Worm (Caenorhabditis elegans) whole organism, L1 larva: Measurements from ENCODE around the gene xbx-4.
A peak's percentile ranks its signal among the peaks of the same experiment; 100 is the strongest.

Source experiments
- F16B12.6 ChIP-seq: fragments of 150-350 bp; optimal IDR thresholded peaks from 2 replicates; lab custom pipeline; 2014; ENCODE audit warnings: missing biosample characterization, missing genetic modification characterization
- aha-1 ChIP-seq: fragments of 150-350 bp; optimal IDR thresholded peaks from 2 replicates; lab custom pipeline; 2014; ENCODE audit warnings: missing biosample characterization, missing genetic modification characterization
- ama-1 ChIP-seq: fragments of 150-350 bp; optimal IDR thresholded peaks from 2 replicates; lab custom pipeline; 2014
- blmp-1 ChIP-seq: fragments of 150-350 bp; optimal IDR thresholded peaks from 2 replicates; lab custom pipeline; 2014; ENCODE audit warnings: missing biosample characterization, missing genetic modification characterization
- efl-1 ChIP-seq, 4 experiments: fragments of 150-350 bp; optimal IDR thresholded peaks in 3 of 4; peaks in 1 of 4; 1 replicate in 1 of 4; 2 replicates in 3 of 4; lab custom pipeline; 2014; ENCODE audit warnings: missing biosample characterization in 2 of 4, missing genetic modification characterization in 2 of 4, missing genetic modification reagents in 2 of 4
- efl-3 ChIP-seq: fragments of 200-800 bp; sonication (Bioruptor generic); optimal IDR thresholded peaks from 2 replicates; lab custom pipeline; 2018; ENCODE audit warnings: mild to moderate bottlenecking, missing genetic modification characterization, missing compliant biosample characterization
- egl-13 ChIP-seq: sonication (generic microtip); optimal IDR thresholded peaks from 2 replicates; lab custom pipeline; 2016; ENCODE audit warnings: missing genotype, missing genetic modification reagents, missing genetic modification characterization, missing compliant biosample characterization
- elt-3 ChIP-seq, 6 experiments: fragments of 150-350 bp in 1 of 6; sonication (generic microtip); optimal IDR thresholded peaks; 2 replicates each; lab custom pipeline; 2017 to 2018; ENCODE audit warnings: missing biosample characterization in 6 of 6, missing genetic modification characterization in 6 of 6, inconsistent platforms in 1 of 6
- grh-1 ChIP-seq: fragments of 200-800 bp; sonication (Bioruptor generic); IDR thresholded peaks from 2 replicates; pipeline ENCODE4 v1.3.6; 2022; ENCODE audit warnings: missing genetic modification reagents, missing genetic modification characterization, missing compliant biosample characterization
- hlh-17 ChIP-seq: fragments of 200-800 bp; sonication (Bioruptor generic); optimal IDR thresholded peaks from 2 replicates; lab custom pipeline; 2018; ENCODE audit warnings: missing genetic modification characterization, mild to moderate bottlenecking, missing compliant biosample characterization, moderate library complexity, borderline replicate concordance
- hpl-2 ChIP-seq: fragments of 150-350 bp; optimal IDR thresholded peaks from 2 replicates; lab custom pipeline; 2014; ENCODE audit warnings: missing biosample characterization, missing genetic modification reagents, missing genetic modification characterization
- jun-1 ChIP-seq: fragments of 150-350 bp; optimal IDR thresholded peaks from 2 replicates; lab custom pipeline; 2014; ENCODE audit warnings: missing biosample characterization, missing genetic modification reagents, missing genetic modification characterization
- lin-14 ChIP-seq: fragments of 200-800 bp; sonication (Bioruptor generic); optimal IDR thresholded peaks from 2 replicates; lab custom pipeline; 2018; ENCODE audit warnings: mild to moderate bottlenecking, missing genetic modification characterization, moderate library complexity, missing compliant biosample characterization
- lin-35 ChIP-seq, 2 experiments: fragments of 150-350 bp; optimal IDR thresholded peaks; 2 replicates each; lab custom pipeline; 2014; ENCODE audit warnings: missing biosample characterization in 2 of 2, missing genetic modification characterization in 2 of 2, missing genetic modification reagents in 2 of 2
- lsy-2 ChIP-seq, 2 experiments: fragments of 150-350 bp; optimal IDR thresholded peaks; 2 replicates each; lab custom pipeline; 2014; ENCODE audit warnings: missing biosample characterization in 2 of 2, missing genetic modification characterization in 2 of 2
- mdl-1 ChIP-seq, 2 experiments: fragments of 150-350 bp; optimal IDR thresholded peaks; 2 replicates each; lab custom pipeline; 2014 to 2017; ENCODE audit warnings: missing biosample characterization in 2 of 2, missing genetic modification characterization in 2 of 2, inconsistent platforms in 1 of 2
- mef-2 ChIP-seq: fragments of 150-350 bp; optimal IDR thresholded peaks from 2 replicates; lab custom pipeline; 2014; ENCODE audit warnings: missing biosample characterization, missing genetic modification characterization
- mep-1 ChIP-seq: fragments of 150-350 bp; optimal IDR thresholded peaks from 2 replicates; lab custom pipeline; 2014; ENCODE audit warnings: missing biosample characterization, missing genetic modification characterization
- nhr-11 ChIP-seq: fragments of 150-350 bp; optimal IDR thresholded peaks from 2 replicates; lab custom pipeline; 2014; ENCODE audit warnings: missing biosample characterization, missing genetic modification characterization
- nhr-12 ChIP-seq: sonication (generic microtip); optimal IDR thresholded peaks from 2 replicates; lab custom pipeline; 2017; ENCODE audit warnings: missing biosample characterization, missing genetic modification characterization
- nhr-19 ChIP-seq: fragments of 200-800 bp; sonication (Bioruptor generic); conservative IDR thresholded peaks from 2 replicates; pipeline ENCODE4 v1.3.6; 2022; ENCODE audit warnings: missing genetic modification characterization, missing compliant biosample characterization
- nhr-20 ChIP-seq: sonication (generic microtip); optimal IDR thresholded peaks from 2 replicates; lab custom pipeline; 2016; ENCODE audit warnings: mild to moderate bottlenecking, missing genetic modification characterization, missing compliant biosample characterization
- nhr-28 ChIP-seq: fragments of 150-350 bp; optimal IDR thresholded peaks from 2 replicates; lab custom pipeline; 2014; ENCODE audit warnings: missing biosample characterization, missing genetic modification characterization
- nhr-47 ChIP-seq: sonication (generic microtip); optimal IDR thresholded peaks from 2 replicates; lab custom pipeline; 2016; ENCODE audit warnings: mild to moderate bottlenecking, missing genetic modification characterization, moderate library complexity, missing compliant biosample characterization
- nhr-71 ChIP-seq: sonication (generic microtip); optimal IDR thresholded peaks from 2 replicates; lab custom pipeline; 2016; ENCODE audit warnings: mild to moderate bottlenecking, missing genetic modification characterization, moderate library complexity, missing compliant biosample characterization
- nhr-76 ChIP-seq: sonication (generic microtip); optimal IDR thresholded peaks from 2 replicates; lab custom pipeline; 2017; ENCODE audit warnings: missing biosample characterization, missing genetic modification characterization
- nhr-85 ChIP-seq: sonication (generic microtip); peaks from one replicate; lab custom pipeline; 2016; ENCODE audit warnings: missing genetic modification characterization, inconsistent platforms, missing compliant biosample characterization
- nhr-90 ChIP-seq: sonication (generic microtip); optimal IDR thresholded peaks from 2 replicates; lab custom pipeline; 2016; ENCODE audit warnings: mild to moderate bottlenecking, missing genetic modification characterization, missing compliant biosample characterization; ENCODE audit not compliant: poor library complexity
- pax-3 ChIP-seq: fragments of 200-800 bp; sonication (Bioruptor generic); optimal IDR thresholded peaks from 2 replicates; lab custom pipeline; 2018; ENCODE audit warnings: mild to moderate bottlenecking, missing genetic modification characterization, moderate library complexity, missing compliant biosample characterization
- skn-1 ChIP-seq: fragments of 150-350 bp; optimal IDR thresholded peaks from 2 replicates; lab custom pipeline; 2014; ENCODE audit warnings: missing biosample characterization, missing genetic modification characterization
- snpc-4 ChIP-seq: fragments of 150-350 bp; optimal IDR thresholded peaks from 2 replicates; lab custom pipeline; 2014; ENCODE audit warnings: missing biosample characterization, missing genetic modification characterization
- snu-23 ChIP-seq: sonication (generic microtip); optimal IDR thresholded peaks from 2 replicates; lab custom pipeline; 2016; ENCODE audit warnings: missing genetic modification characterization, missing compliant biosample characterization
- sox-4 ChIP-seq: sonication (generic microtip); optimal IDR thresholded peaks from 2 replicates; lab custom pipeline; 2016; ENCODE audit warnings: missing genetic modification characterization, missing compliant biosample characterization
- sptf-1 ChIP-seq: fragments of 150-350 bp; optimal IDR thresholded peaks from 2 replicates; lab custom pipeline; 2014; ENCODE audit warnings: missing biosample characterization, missing genetic modification characterization
- sup-37 ChIP-seq: fragments of 200-800 bp; sonication (Bioruptor generic); optimal IDR thresholded peaks from 2 replicates; lab custom pipeline; 2018; ENCODE audit warnings: mild to moderate bottlenecking, missing genetic modification characterization, missing compliant biosample characterization
- tbx-2 ChIP-seq: sonication (generic microtip); optimal IDR thresholded peaks from 2 replicates; lab custom pipeline; 2016; ENCODE audit warnings: missing genetic modification characterization, missing compliant biosample characterization
- tlp-1 ChIP-seq: fragments of 150-350 bp; optimal IDR thresholded peaks from 2 replicates; lab custom pipeline; 2014; ENCODE audit warnings: missing biosample characterization, missing genetic modification characterization
- unc-130 ChIP-seq: fragments of 150-350 bp; optimal IDR thresholded peaks from 2 replicates; lab custom pipeline; 2017; ENCODE audit warnings: missing biosample characterization, missing genetic modification characterization, inconsistent platforms
- unc-30 ChIP-seq: sonication (generic microtip); optimal IDR thresholded peaks from 2 replicates; lab custom pipeline; 2017; ENCODE audit warnings: missing biosample characterization, missing genetic modification characterization
- vab-15 ChIP-seq: sonication (generic microtip); optimal IDR thresholded peaks from 2 replicates; lab custom pipeline; 2017; ENCODE audit warnings: missing genotype, mild to moderate bottlenecking, missing genetic modification characterization, missing compliant biosample characterization
- xbp-1 ChIP-seq: sonication (generic microtip); optimal IDR thresholded peaks from 2 replicates; lab custom pipeline; 2016; ENCODE audit warnings: missing genetic modification characterization, missing compliant biosample characterization
- zip-4 ChIP-seq: fragments of 200-800 bp; sonication (Bioruptor generic); optimal IDR thresholded peaks from 2 replicates; lab custom pipeline; 2018; ENCODE audit warnings: mild to moderate bottlenecking, missing genetic modification characterization, moderate library complexity, missing compliant biosample characterization

xbx-4 gene

ce11 chrIV:2083146-2083545, 31.3 kb upstream of the xbx-4 start:
- no peak for TF ChIP-seq F16B12.6 (tag; lab: Kevin White, UChicago)
- TF ChIP-seq nhr-90 (tag; lab: Kevin White, UChicago): peak; percentile 30
- no peak for TF ChIP-seq skn-1 (tag; lab: Kevin White, UChicago)
- TF ChIP-seq nhr-12 (tag; lab: Kevin White, UChicago): no peak
- TF ChIP-seq blmp-1 (tag; lab: Kevin White, UChicago): no peak
- TF ChIP-seq grh-1 (GFP tag; lab: Robert Waterston, UW): peak; percentile 33; the same call in 1 of the 2 replicates
- TF ChIP-seq nhr-85: peak; percentile 89
- no peak for TF ChIP-seq jun-1
- TF ChIP-seq nhr-19 (GFP tag; lab: Robert Waterston, UW): no peak
- TF ChIP-seq mep-1 (tag; lab: Kevin White, UChicago): no peak
- TF ChIP-seq mdl-1 (tag; optimal IDR thresholded peaks at IDR 0.05; lab: Kevin White, UChicago): peak in 1 of 2 experiments; percentile 35
- no peak for TF ChIP-seq nhr-76 (tag; lab: Kevin White, UChicago)
- TF ChIP-seq nhr-11: no peak
- TF ChIP-seq lin-35 (GFP tag; optimal IDR thresholded peaks at IDR 0.05; lab: Kevin White, UChicago): peak in 1 of 2 experiments; percentile 38
- peak; percentile 52 for TF ChIP-seq snu-23
- peak in 5 of 6 experiments; percentile 13 to 73 (median 59) for TF ChIP-seq elt-3 (tag; optimal IDR thresholded peaks at IDR 0.05; lab: Kevin White, UChicago)
- TF ChIP-seq lin-14 (GFP tag; lab: Kevin White, UChicago): peak; percentile 75
- no peak for TF ChIP-seq nhr-47 (tag; lab: Kevin White, UChicago)
- peak; percentile 38 for TF ChIP-seq nhr-71
- no peak for TF ChIP-seq xbp-1
- TF ChIP-seq lsy-2 (tag; optimal IDR thresholded peaks at IDR 0.05; lab: Kevin White, UChicago): peak in 1 of 2 experiments; percentile 40
- peak; percentile 52 for TF ChIP-seq nhr-20 (tag; lab: Kevin White, UChicago)
- TF ChIP-seq snpc-4 (tag; lab: Kevin White, UChicago): no peak
- TF ChIP-seq unc-130: peak; percentile 1
- TF ChIP-seq vab-15 (tag; lab: Kevin White, UChicago): peak; percentile 88
- TF ChIP-seq sox-4 (tag; lab: Kevin White, UChicago): no peak
- no peak for TF ChIP-seq sptf-1
- peak in 1 of 2 experiments; percentile 14 for TF ChIP-seq efl-1 (optimal IDR thresholded peaks at IDR 0.05; lab: Kevin White, UChicago)
- no peak for TF ChIP-seq efl-1 (GFP tag; optimal IDR thresholded peaks at IDR 0.05 in 1 of 2; lab: Kevin White, UChicago)
- TF ChIP-seq egl-13 (tag; lab: Kevin White, UChicago): no peak
- no peak for TF ChIP-seq hpl-2 (GFP tag; lab: Kevin White, UChicago)
- no peak for TF ChIP-seq tlp-1 (tag; lab: Kevin White, UChicago)
- no peak for TF ChIP-seq zip-4
- TF ChIP-seq tbx-2: no peak
- TF ChIP-seq, all 84 proteins: peak for 14

DNA sequence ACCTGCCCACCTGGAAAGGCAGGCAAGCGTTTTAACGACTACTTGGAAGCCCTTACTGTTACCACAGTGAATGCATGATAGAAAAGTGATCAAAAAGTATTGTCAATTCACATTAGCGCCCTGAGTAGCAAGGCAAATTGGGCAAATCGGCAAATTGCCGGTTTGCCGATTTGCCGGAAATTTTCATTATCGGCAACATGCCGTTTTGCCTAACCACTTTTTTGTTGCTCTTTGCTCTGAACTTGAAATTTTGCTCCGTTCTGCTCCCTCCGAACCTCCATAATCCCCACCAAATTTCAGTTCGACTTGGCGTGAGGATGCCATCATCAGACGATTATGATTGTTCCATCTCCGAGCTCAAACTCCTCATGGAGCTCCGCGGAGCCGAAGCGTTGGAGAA, 30.7 kb upstream of the xbx-4 start, which contains the start of gene mca-2:
TSS of gene mca-2 (plus strand) at position 301 of the 400 bp plus-strand sequence.
- TF ChIP-seq snpc-4 (tag; lab: Kevin White, UChicago): no peak
- no peak for TF ChIP-seq mep-1 (tag; lab: Kevin White, UChicago)
- no peak for TF ChIP-seq nhr-71
- TF ChIP-seq nhr-47 (tag; lab: Kevin White, UChicago): no peak

DNA sequence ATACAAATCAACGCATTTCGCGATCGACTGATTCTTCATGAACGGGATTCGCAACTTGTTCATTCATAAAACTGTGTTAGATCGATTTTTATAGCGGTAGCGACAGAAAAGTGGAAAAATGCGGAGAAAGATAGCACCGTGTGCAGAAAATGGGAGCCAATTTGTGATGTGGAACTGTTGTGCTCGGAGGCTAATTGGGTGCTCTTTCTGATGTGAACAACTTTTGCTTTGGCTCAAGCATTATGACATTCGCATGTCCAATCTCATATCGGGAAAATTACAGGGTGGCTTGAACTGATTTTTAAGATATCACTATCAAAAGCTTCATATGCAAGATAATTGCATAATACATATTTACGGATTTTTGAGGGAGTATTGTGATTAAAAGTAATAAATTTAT, 14.7 kb upstream of the xbx-4 start, which contains the start of gene C23H5.11:
TSS of gene C23H5.11 (minus strand) at position 101 of the 400 bp plus-strand sequence.
- TF ChIP-seq egl-13 (tag; lab: Kevin White, UChicago) (no peak), unc-30 (tag; lab: Kevin White, UChicago) (no peak), nhr-28 (no peak), nhr-71 (no peak), skn-1 (tag; lab: Kevin White, UChicago) (no peak), hlh-17 (GFP tag; lab: Kevin White, UChicago) (no peak), efl-3 (GFP tag; lab: Kevin White, UChicago) (no peak), nhr-19 (GFP tag; lab: Robert Waterston, UW) (no peak), F16B12.6 (tag; lab: Kevin White, UChicago) (no peak), pax-3 (tag; lab: Kevin White, UChicago) (no peak), sup-37 (GFP tag; lab: Kevin White, UChicago) (no peak), aha-1 (tag; lab: Kevin White, UChicago) (no peak), ama-1 (lab: Kevin White, UChicago) (no peak), mef-2 (tag; lab: Kevin White, UChicago) (no peak)
